Worm (Caenorhabditis elegans) whole organism, early embryonic: ENCODE measurements around the gene K09C4.1.

Source experiments
- aly-1 ChIP-seq: sonication (generic microtip); optimal IDR thresholded peaks from 2 replicates; lab custom pipeline; 2016; ENCODE audit warnings: missing genetic modification characterization, missing compliant biosample characterization
- ama-1 ChIP-seq: fragments of 150-350 bp; optimal IDR thresholded peaks from 2 replicates; lab custom pipeline; 2014
- scrt-1 ChIP-seq: fragments of 200-800 bp; sonication (Bioruptor generic); IDR thresholded peaks from 2 replicates; pipeline ENCODE4 v1.3.6; 2022; ENCODE audit warnings: missing genetic modification characterization, missing compliant biosample characterization
- tbx-11 ChIP-seq: fragments of 200-800 bp; sonication (Bioruptor generic); IDR thresholded peaks from 2 replicates; pipeline ENCODE4 v1.3.6; 2022; ENCODE audit warnings: missing genetic modification characterization, missing compliant biosample characterization
- tbx-37 ChIP-seq: fragments of 200-800 bp; sonication (Bioruptor generic); conservative IDR thresholded peaks from 2 replicates; pipeline ENCODE4 v1.3.6; 2022; ENCODE audit warnings: missing genetic modification reagents, missing genetic modification characterization, missing compliant biosample characterization

- TF ChIP-seq tbx-37 (GFP tag; lab: Robert Waterston, UW): peak; percentile 72
- TF ChIP-seq ama-1 (lab: Kevin White, UChicago): no peak
- TF ChIP-seq tbx-11 (GFP tag; lab: Robert Waterston, UW): peak; percentile 89
- peak; percentile 91 for TF ChIP-seq scrt-1 (GFP tag; lab: Robert Waterston, UW)
- peak; percentile 82 for TF ChIP-seq aly-1 (tag; lab: Kevin White, UChicago)
These were observed 49.3 kb downstream of the K09C4.1 start, which contains the start of gene ZK816.3 for ce11 chrX:3347904-3348441.
